Worm (Caenorhabditis elegans): ENCODE measurements around the gene srd-16.

ce11 chrV:5876966-5877365, 22.9 kb downstream of the srd-16 start:
- TF ChIP-seq W03F9.2 (tag; optimal IDR thresholded peaks at IDR 0.05) (no peak), him-1 (tag; optimal IDR thresholded peaks at IDR 0.05) (no peak)
